Fruit fly (Drosophila melanogaster) whole organism, embryonic: ENCODE results near the gene CG34126.

Experiments used
- Adf1 ChIP-seq: fragments of 200-800 bp; sonication (Bioruptor generic); IDR thresholded peaks from 2 replicates; pipeline ENCODE4 v1.3.6; 2022; ENCODE audit warnings: missing biosample characterization, missing genetic modification characterization
- Atf3 ChIP-seq: fragments of 200-800 bp; sonication (Bioruptor generic); optimal IDR thresholded peaks from 3 replicates; lab custom pipeline; 2016; ENCODE audit warnings: missing biosample characterization, missing genetic modification characterization
- B-H2 ChIP-seq: fragments of 200-800 bp; sonication (Bioruptor generic); optimal IDR thresholded peaks from 2 replicates; lab custom pipeline; 2018; ENCODE audit warnings: missing biosample characterization, mild to moderate bottlenecking, missing genetic modification characterization
- Bdp1 ChIP-seq: fragments of 200-800 bp; sonication (Bioruptor generic); optimal IDR thresholded peaks from 3 replicates; lab custom pipeline; 2016; ENCODE audit warnings: missing biosample characterization, missing genetic modification characterization
- CG10366 ChIP-seq: fragments of 200-800 bp; sonication (Bioruptor generic); IDR thresholded peaks from 2 replicates; pipeline ENCODE4 v1.3.6; 2022; ENCODE audit warnings: missing biosample characterization, missing genetic modification characterization
- CG10462 ChIP-seq: fragments of 200-800 bp; sonication (Bioruptor generic); optimal IDR thresholded peaks from 2 replicates; lab custom pipeline; 2016; ENCODE audit warnings: missing biosample characterization, missing genetic modification characterization
- CG12236 ChIP-seq: fragments of 200-800 bp; sonication (Bioruptor generic); optimal IDR thresholded peaks from 2 replicates; lab custom pipeline; 2016; ENCODE audit warnings: missing biosample characterization, missing genetic modification characterization
- CG12769 ChIP-seq: fragments of 200-800 bp; sonication (Bioruptor generic); optimal IDR thresholded peaks from 2 replicates; lab custom pipeline; 2019; ENCODE audit warnings: missing biosample characterization, mild to moderate bottlenecking, missing genetic modification characterization, moderate library complexity
- CG13123 ChIP-seq: fragments of 200-800 bp; sonication (Bioruptor generic); optimal IDR thresholded peaks from 2 replicates; lab custom pipeline; 2016; ENCODE audit warnings: missing biosample characterization, missing genetic modification characterization
- CG13894 ChIP-seq: fragments of 200-800 bp; sonication (Bioruptor generic); optimal IDR thresholded peaks from 3 replicates; lab custom pipeline; 2018; ENCODE audit warnings: missing biosample characterization, mild to moderate bottlenecking, missing genetic modification characterization, moderate library complexity
- CG18599 ChIP-seq: fragments of 200-800 bp; sonication (Bioruptor generic); optimal IDR thresholded peaks from 3 replicates; lab custom pipeline; 2017; ENCODE audit warnings: missing biosample characterization, missing genetic modification characterization, mild to moderate bottlenecking, moderate library complexity, missing genetic modification reagents
- CG2116 ChIP-seq: fragments of 200-800 bp; sonication (Bioruptor generic); optimal IDR thresholded peaks from 3 replicates; lab custom pipeline; 2018; ENCODE audit warnings: missing biosample characterization, mild to moderate bottlenecking, missing genetic modification characterization
- CG2120 ChIP-seq: fragments of 200-800 bp; sonication (Bioruptor generic); optimal IDR thresholded peaks from 3 replicates; lab custom pipeline; 2016; ENCODE audit warnings: missing biosample characterization, missing genetic modification characterization
- CG2129 ChIP-seq: fragments of 200-800 bp; sonication (Bioruptor generic); IDR thresholded peaks from 2 replicates; pipeline ENCODE4 v1.3.6; 2022; ENCODE audit warnings: missing biosample characterization, missing genetic modification characterization; ENCODE audit not compliant: partially characterized antibody
- CG32767 ChIP-seq: fragments of 200-800 bp; sonication (Bioruptor generic); IDR thresholded peaks from 2 replicates; pipeline ENCODE4 v1.3.6; 2022; ENCODE audit warnings: missing biosample characterization, missing genetic modification characterization
- CG33213 ChIP-seq: fragments of 200-800 bp; sonication (Bioruptor generic); optimal IDR thresholded peaks from 3 replicates; lab custom pipeline; 2016; ENCODE audit warnings: missing biosample characterization, missing genetic modification characterization
- CG34422 ChIP-seq: fragments of 200-800 bp; sonication (Bioruptor generic); IDR thresholded peaks from 3 replicates; pipeline ENCODE4 v1.3.6; 2022; ENCODE audit warnings: missing biosample characterization, missing genetic modification characterization
- CG3726 ChIP-seq: fragments of 200-800 bp; sonication (Bioruptor generic); IDR thresholded peaks from 3 replicates; pipeline ENCODE4, ENCODE4 v1.3.6; 2022; ENCODE audit warnings: missing biosample characterization, missing genetic modification characterization
- CG7271 ChIP-seq: fragments of 200-800 bp; sonication (Bioruptor generic); optimal IDR thresholded peaks from 2 replicates; lab custom pipeline; 2018; ENCODE audit warnings: missing biosample characterization, mild to moderate bottlenecking, missing genetic modification characterization, moderate library complexity
- CG7928 ChIP-seq: fragments of 200-800 bp; sonication (Bioruptor generic); optimal IDR thresholded peaks from 2 replicates; lab custom pipeline; 2017; ENCODE audit warnings: missing biosample characterization, mild to moderate bottlenecking, missing genetic modification characterization
- CG7963 ChIP-seq: fragments of 200-800 bp; sonication (Bioruptor generic); IDR thresholded peaks from 3 replicates; pipeline ENCODE4 v1.3.6; 2022; ENCODE audit warnings: missing biosample characterization, missing genetic modification characterization; ENCODE audit not compliant: partially characterized antibody
- Chrac-16 ChIP-seq: fragments of 200-800 bp; sonication (Bioruptor generic); optimal IDR thresholded peaks from 3 replicates; lab custom pipeline; 2016; ENCODE audit warnings: missing biosample characterization, missing genetic modification characterization
- CrebB ChIP-seq: fragments of 200-800 bp; sonication (Bioruptor generic); optimal IDR thresholded peaks from 3 replicates; lab custom pipeline; 2018; ENCODE audit warnings: missing biosample characterization, mild to moderate bottlenecking, missing genetic modification characterization
- E2f2 ChIP-seq: fragments of 200-800 bp; sonication (Bioruptor generic); IDR thresholded peaks from 2 replicates; pipeline ENCODE4 v1.3.6; 2022; ENCODE audit warnings: missing biosample characterization, missing genetic modification characterization
- ERR ChIP-seq: fragments of 200-800 bp; sonication (Bioruptor generic); optimal IDR thresholded peaks from 2 replicates; lab custom pipeline; 2016; ENCODE audit warnings: missing biosample characterization, missing genetic modification characterization
- Hr78 ChIP-seq, 2 experiments: fragments of 200-800 bp in 1 of 2; fragments of >200 bp in 1 of 2; sonication (Bioruptor generic) in 1 of 2; optimal IDR thresholded peaks; 2 replicates each; lab custom pipeline; 2017 to 2019; ENCODE audit warnings: missing biosample characterization in 2 of 2, missing genetic modification characterization in 2 of 2, mild to moderate bottlenecking in 1 of 2, moderate library complexity in 1 of 2
- Lhr ChIP-seq: fragments of 200-800 bp; sonication (Bioruptor generic); optimal IDR thresholded peaks from 3 replicates; lab custom pipeline; 2017; ENCODE audit warnings: mild to moderate bottlenecking, missing biosample characterization, missing genetic modification reagents, missing genetic modification characterization
- MBD-R2 ChIP-seq: fragments of 200-800 bp; sonication (Bioruptor generic); IDR thresholded peaks from 2 replicates; pipeline ENCODE4 v1.3.6; 2022; ENCODE audit warnings: missing biosample characterization, missing genetic modification characterization
- MTF-1 ChIP-seq: fragments of 200-800 bp; sonication (Bioruptor generic); optimal IDR thresholded peaks from 2 replicates; lab custom pipeline; 2018; ENCODE audit warnings: missing biosample characterization, mild to moderate bottlenecking, missing genetic modification characterization, borderline replicate concordance
- Spps ChIP-seq: fragments of 200-800 bp; sonication (Bioruptor generic); optimal IDR thresholded peaks from 2 replicates; lab custom pipeline; 2018; ENCODE audit warnings: missing biosample characterization, mild to moderate bottlenecking, missing genetic modification characterization
- Usf ChIP-seq: fragments of 200-800 bp; sonication (Bioruptor generic); optimal IDR thresholded peaks from 2 replicates; lab custom pipeline; 2017; ENCODE audit warnings: missing genotype, missing biosample characterization, missing genetic modification characterization
- Xbp1 ChIP-seq: fragments of 200-800 bp; sonication (Bioruptor generic); optimal IDR thresholded peaks from 3 replicates; lab custom pipeline; 2016; ENCODE audit warnings: missing biosample characterization, mild to moderate bottlenecking, missing genetic modification characterization
- YL-1 ChIP-seq: fragments of 200-800 bp; sonication (Bioruptor generic); optimal IDR thresholded peaks from 3 replicates; lab custom pipeline; 2017; ENCODE audit warnings: missing biosample characterization, mild to moderate bottlenecking, missing genetic modification characterization
- aop ChIP-seq: fragments of 200-800 bp; sonication (Bioruptor generic); IDR thresholded peaks from 2 replicates; pipeline ENCODE4 v1.3.6; 2022; ENCODE audit warnings: missing biosample characterization, missing genetic modification characterization
- ash1 ChIP-seq: fragments of 200-800 bp; sonication (Bioruptor generic); optimal IDR thresholded peaks from 2 replicates; lab custom pipeline; 2018; ENCODE audit warnings: missing biosample characterization, mild to moderate bottlenecking, missing genetic modification characterization
- bowl ChIP-seq: fragments of 200-800 bp; sonication (Bioruptor generic); IDR thresholded peaks from 2 replicates; pipeline ENCODE4 v1.3.6; 2022; ENCODE audit warnings: missing biosample characterization, missing genetic modification characterization
- chm ChIP-seq: fragments of 200-800 bp; sonication (Bioruptor generic); IDR thresholded peaks from 2 replicates; pipeline ENCODE4 v1.3.6; 2022; ENCODE audit warnings: missing biosample characterization, missing genetic modification characterization
- chn ChIP-seq: fragments of 200-800 bp; sonication (Bioruptor generic); optimal IDR thresholded peaks from 2 replicates; lab custom pipeline; 2016; ENCODE audit warnings: missing biosample characterization, missing genetic modification characterization
- gsb ChIP-seq: fragments of 200-800 bp; sonication (Bioruptor generic); IDR thresholded peaks from 2 replicates; pipeline ENCODE4 v1.3.6; 2022; ENCODE audit warnings: missing biosample characterization, missing genetic modification characterization
- ken ChIP-seq: fragments of 200-800 bp; sonication (Bioruptor generic); IDR thresholded peaks from 3 replicates; pipeline ENCODE4 v1.3.6; 2022; ENCODE audit warnings: missing biosample characterization, missing genetic modification characterization
- nau ChIP-seq: fragments of 200-800 bp; sonication (Bioruptor generic); optimal IDR thresholded peaks from 3 replicates; lab custom pipeline; 2017; ENCODE audit warnings: missing biosample characterization, mild to moderate bottlenecking, missing genetic modification characterization, missing genetic modification reagents
- nerfin-1 ChIP-seq: fragments of 200-800 bp; sonication (Bioruptor generic); optimal IDR thresholded peaks from 3 replicates; lab custom pipeline; 2019; ENCODE audit warnings: missing biosample characterization, mild to moderate bottlenecking, missing genetic modification characterization, moderate library complexity
- p53 ChIP-seq: fragments of 200-800 bp; sonication (Bioruptor generic); optimal IDR thresholded peaks from 2 replicates; lab custom pipeline; 2016; ENCODE audit warnings: missing biosample characterization, missing genetic modification characterization
- pb ChIP-seq: fragments of 200-800 bp; sonication (Bioruptor generic); optimal IDR thresholded peaks from 3 replicates; lab custom pipeline; 2016; ENCODE audit warnings: missing biosample characterization, missing genetic modification characterization
- sd ChIP-seq: fragments of 200-800 bp; sonication (Bioruptor generic); optimal IDR thresholded peaks from 3 replicates; lab custom pipeline; 2018; ENCODE audit warnings: missing biosample characterization, mild to moderate bottlenecking, missing genetic modification characterization, moderate library complexity
- slou ChIP-seq: fragments of 200-800 bp; sonication (Bioruptor generic); optimal IDR thresholded peaks from 3 replicates; lab custom pipeline; 2016; ENCODE audit warnings: missing biosample characterization, missing genetic modification characterization
- tin ChIP-seq: fragments of 200-800 bp; sonication (Bioruptor generic); optimal IDR thresholded peaks from 3 replicates; lab custom pipeline; 2016; ENCODE audit warnings: missing biosample characterization, missing genetic modification characterization
- ttk ChIP-seq: fragments of 200-800 bp; sonication (Bioruptor generic); IDR thresholded peaks from 2 replicates; pipeline ENCODE4 v2.1.2; 2022; ENCODE audit warnings: missing biosample characterization, missing genetic modification characterization
- zen ChIP-seq: fragments of 200-800 bp; sonication (Bioruptor generic); optimal IDR thresholded peaks from 3 replicates; lab custom pipeline; 2018; ENCODE audit warnings: missing biosample characterization, mild to moderate bottlenecking, missing genetic modification characterization, moderate library complexity

Gene CG34126

dm6 chr2L:4968767-4969166, 12.6 kb upstream of the CG34126 start, which contains the start of the genes Scox and Polr1C (continued):
- TF ChIP-seq E2f2 (GFP tag; lab: Robert Waterston, UW) (peak; percentile 34; the same call in 1 of the 2 replicates), YL-1 (GFP tag; lab: Kevin White, UChicago) (peak; percentile 58), CG2129 (GFP tag; lab: Robert Waterston, UW) (no peak), MBD-R2 (GFP tag; lab: Robert Waterston, UW) (0 out of 2 replicates have a peak, but pooled peaks have one; percentile 33), CG18599 (GFP tag; lab: Kevin White, UChicago) (no peak)

- TF ChIP-seq tin (peak; percentile 4), CG12769 (tag; lab: Kevin White, UChicago) (no peak), pb (no peak), CG13123 (no peak), nerfin-1 (no peak), Hr78 (GFP tag; optimal IDR thresholded peaks at IDR 0.05; lab: Kevin White, UChicago) (no peak), Chrac-16 (peak; percentile 17), CG7928 (GFP tag; lab: Kevin White, UChicago) (peak; percentile 91), Bdp1 (GFP tag; lab: Kevin White, UChicago) (no peak), ERR (GFP tag; lab: Kevin White, UChicago) (no peak), CG7963 (no peak), ttk (GFP tag; lab: Robert Waterston, UW) (no peak), CG7271 (tag; lab: Kevin White, UChicago) (no peak), nau (no peak), B-H2 (no peak), p53 (GFP tag; lab: Kevin White, UChicago) (no peak), CG2120 (peak; percentile 58), Xbp1 (peak; percentile 36), CG33213 (GFP tag; lab: Kevin White, UChicago) (peak; percentile 61), CG13894 (no peak), CG34422 (GFP tag; lab: Robert Waterston, UW) (no peak), slou (GFP tag; lab: Kevin White, UChicago) (peak; percentile 61), sd (tag; lab: Kevin White, UChicago) (peak; percentile 71), CG2116 (peak; percentile 55), zen (tag; lab: Kevin White, UChicago) (peak; percentile 68), MTF-1 (no peak), aop (GFP tag; lab: Robert Waterston, UW) (no peak), Usf (GFP tag; lab: Kevin White, UChicago) (no peak), CG10462 (no peak), CG3726 (GFP tag; lab: Robert Waterston, UW) (no peak), Atf3 (GFP tag; lab: Kevin White, UChicago) (no peak), gsb (GFP tag; lab: Robert Waterston, UW) (no peak), CG12236 (GFP tag; lab: Kevin White, UChicago) (no peak), Adf1 (GFP tag; lab: Robert Waterston, UW) (no peak), Lhr (GFP tag; lab: Kevin White, UChicago) (peak; percentile 85), ken (GFP tag; lab: Robert Waterston, UW) (no peak; the same call in 2 of the 3 replicates), CG10366 (no peak), Spps (tag; lab: Kevin White, UChicago) (peak; percentile 9), CG32767 (GFP tag; lab: Robert Waterston, UW) (no peak), ash1 (no peak), chm (no peak), chn (GFP tag; lab: Kevin White, UChicago) (peak; percentile 37), CrebB (tag; lab: Kevin White, UChicago) (no peak), bowl (no peak)
Observed at dm6 chr2L:4971329-4971798, 10.1 kb upstream of the CG34126 start, which contains the start of gene CG14043. Gene CG14043 (plus strand): TSS chr2L:4971702.
